Fruit fly (Drosophila melanogaster) whole organism, embryonic: Measurements from ENCODE around the gene CG1575.
A peak's percentile ranks its signal among the peaks of the same experiment; 100 is the strongest.

ENCODE experiments used
- Antp ChIP-seq: fragments of 200-800 bp; sonication (Bioruptor generic); optimal IDR thresholded peaks from 3 replicates; lab custom pipeline; 2016; ENCODE audit warnings: missing biosample characterization, missing genetic modification characterization
- B-H1 ChIP-seq: fragments of 200-800 bp; sonication (Bioruptor generic); IDR thresholded peaks from 3 replicates; pipeline ENCODE4 v1.3.6; 2022; ENCODE audit warnings: missing biosample characterization, missing genetic modification characterization
- Blimp-1 ChIP-seq: fragments of 200-800 bp; sonication (Bioruptor generic); optimal IDR thresholded peaks from 3 replicates; lab custom pipeline; 2018; ENCODE audit warnings: missing biosample characterization, missing genetic modification characterization, mild to moderate bottlenecking, moderate library complexity, missing genetic modification reagents
- C15 ChIP-seq: fragments of 200-800 bp; sonication (Bioruptor generic); IDR thresholded peaks from 3 replicates; pipeline ENCODE4 v1.3.6; 2022; ENCODE audit warnings: missing biosample characterization, missing genetic modification characterization
- CG10366 ChIP-seq: fragments of 200-800 bp; sonication (Bioruptor generic); IDR thresholded peaks from 2 replicates; pipeline ENCODE4 v1.3.6; 2022; ENCODE audit warnings: missing biosample characterization, missing genetic modification characterization
- CG12071 ChIP-seq: fragments of 200-800 bp; sonication (Bioruptor generic); optimal IDR thresholded peaks from 3 replicates; lab custom pipeline; 2018; ENCODE audit warnings: missing biosample characterization, mild to moderate bottlenecking, missing genetic modification characterization
- CG1233 ChIP-seq: fragments of 200-800 bp; sonication (Bioruptor generic); optimal IDR thresholded peaks from 4 replicates; lab custom pipeline; 2018; ENCODE audit warnings: missing biosample characterization, mild to moderate bottlenecking, missing genetic modification characterization
- CG12391 ChIP-seq: fragments of 200-800 bp; sonication (Bioruptor generic); optimal IDR thresholded peaks from 3 replicates; lab custom pipeline; 2018; ENCODE audit warnings: missing biosample characterization, mild to moderate bottlenecking, missing genetic modification characterization, moderate library complexity
- CG13287 ChIP-seq: fragments of 200-800 bp; sonication (Bioruptor generic); IDR thresholded peaks from 2 replicates; pipeline ENCODE4 v1.3.6; 2022; ENCODE audit warnings: missing biosample characterization, missing genetic modification characterization; ENCODE audit not compliant: partially characterized antibody
- CG13894 ChIP-seq: fragments of 200-800 bp; sonication (Bioruptor generic); optimal IDR thresholded peaks from 3 replicates; lab custom pipeline; 2018; ENCODE audit warnings: missing biosample characterization, mild to moderate bottlenecking, missing genetic modification characterization, moderate library complexity
- CG1602 ChIP-seq: fragments of 200-800 bp; sonication (Bioruptor generic); optimal IDR thresholded peaks from 3 replicates; lab custom pipeline; 2016; ENCODE audit warnings: missing biosample characterization, missing genetic modification characterization
- CG17328 ChIP-seq: fragments of 200-800 bp; sonication (Bioruptor generic); IDR thresholded peaks from 2 replicates; pipeline ENCODE4 v1.3.6; 2022; ENCODE audit warnings: missing biosample characterization, missing genetic modification characterization
- CG17912 ChIP-seq: fragments of 200-800 bp; sonication (Bioruptor generic); optimal IDR thresholded peaks from 2 replicates; lab custom pipeline; 2018; ENCODE audit warnings: missing biosample characterization, mild to moderate bottlenecking, missing genetic modification characterization
- CG18262 ChIP-seq: fragments of 200-800 bp; optimal IDR thresholded peaks from 3 replicates; lab custom pipeline; 2019; ENCODE audit warnings: missing biosample characterization, mild to moderate bottlenecking, missing genetic modification characterization, moderate library complexity
- CG30403 ChIP-seq: fragments of 200-800 bp; sonication (Bioruptor generic); optimal IDR thresholded peaks from 3 replicates; lab custom pipeline; 2016; ENCODE audit warnings: missing biosample characterization, missing genetic modification characterization
- CG31224 ChIP-seq: fragments of 200-800 bp; sonication (Bioruptor generic); IDR thresholded peaks from 2 replicates; pipeline ENCODE4 v1.3.6; 2022; ENCODE audit warnings: missing biosample characterization, missing genetic modification characterization
- CG33557 ChIP-seq: fragments of 200-800 bp; sonication (Bioruptor generic); optimal IDR thresholded peaks from 2 replicates; lab custom pipeline; 2019; ENCODE audit warnings: missing biosample characterization, mild to moderate bottlenecking, missing genetic modification characterization, moderate library complexity
- CG4404 ChIP-seq: fragments of 200-800 bp; sonication (Bioruptor generic); IDR thresholded peaks from 2 replicates; pipeline ENCODE4 v1.3.6; 2022; ENCODE audit warnings: missing biosample characterization, missing genetic modification characterization
- CG4854 ChIP-seq: fragments of 200-800 bp; sonication (Bioruptor generic); optimal IDR thresholded peaks from 2 replicates; lab custom pipeline; 2016; ENCODE audit warnings: missing biosample characterization, missing genetic modification characterization, inconsistent platforms
- CG8290 ChIP-seq, 3 experiments: fragments of 200-800 bp; sonication (Bioruptor generic); optimal IDR thresholded peaks; 2 replicates each; lab custom pipeline; 2016 to 2019; ENCODE audit warnings: missing biosample characterization in 3 of 3, missing genetic modification characterization in 3 of 3, mild to moderate bottlenecking in 2 of 3, moderate library complexity in 1 of 3
- CG8765 ChIP-seq: fragments of 200-800 bp; sonication (Bioruptor generic); IDR thresholded peaks from 2 replicates; pipeline ENCODE4 v1.3.6; 2022; ENCODE audit warnings: missing biosample characterization, missing genetic modification characterization
- CG9797 ChIP-seq: fragments of 200-800 bp; sonication (Bioruptor generic); optimal IDR thresholded peaks from 3 replicates; lab custom pipeline; 2018; ENCODE audit warnings: missing biosample characterization, mild to moderate bottlenecking, missing genetic modification characterization
- CG9932 ChIP-seq: fragments of 200-800 bp; sonication (Bioruptor generic); IDR thresholded peaks from 2 replicates; pipeline ENCODE4 v1.3.6; 2022; ENCODE audit warnings: missing biosample characterization, missing genetic modification characterization
- D ChIP-seq, 2 experiments: fragments of 200-800 bp in 1 of 2; fragments of >200 bp in 1 of 2; sonication (Bioruptor generic) in 1 of 2; optimal IDR thresholded peaks; 2 replicates in 1 of 2; 3 replicates in 1 of 2; lab custom pipeline; 2017; ENCODE audit warnings: mild to moderate bottlenecking in 1 of 2, missing biosample characterization in 1 of 2, missing genetic modification characterization in 1 of 2, missing genetic modification reagents in 1 of 2
- Dbx ChIP-seq: fragments of 200-800 bp; sonication (Bioruptor generic); IDR thresholded peaks from 3 replicates; pipeline ENCODE4 v1.3.6; 2022; ENCODE audit warnings: missing biosample characterization, missing genetic modification characterization
- Dek ChIP-seq: fragments of 200-800 bp; sonication (Bioruptor generic); optimal IDR thresholded peaks from 3 replicates; lab custom pipeline; 2019; ENCODE audit warnings: missing biosample characterization, mild to moderate bottlenecking, missing genetic modification characterization, moderate library complexity
- Fer1 ChIP-seq: fragments of 200-800 bp; sonication (Bioruptor generic); optimal IDR thresholded peaks from 2 replicates; lab custom pipeline; 2017; ENCODE audit warnings: missing biosample characterization, mild to moderate bottlenecking, missing genetic modification characterization
- HLH4C ChIP-seq: fragments of 200-800 bp; sonication (Bioruptor generic); IDR thresholded peaks from 3 replicates; pipeline ENCODE4 v1.3.6; 2022; ENCODE audit warnings: missing biosample characterization, missing genetic modification characterization; ENCODE audit not compliant: partially characterized antibody
- MTF-1 ChIP-seq: fragments of 200-800 bp; sonication (Bioruptor generic); optimal IDR thresholded peaks from 2 replicates; lab custom pipeline; 2018; ENCODE audit warnings: missing biosample characterization, mild to moderate bottlenecking, missing genetic modification characterization, borderline replicate concordance
- Med ChIP-seq: fragments of 200-800 bp; sonication (Bioruptor generic); peaks from one replicate; lab custom pipeline; 2016; ENCODE audit warnings: missing biosample characterization, missing genetic modification characterization, mild to moderate bottlenecking, inconsistent platforms, moderate library complexity
- Neu2 ChIP-seq: fragments of 200-800 bp; sonication (Bioruptor generic); optimal IDR thresholded peaks from 3 replicates; lab custom pipeline; 2016; ENCODE audit warnings: missing biosample characterization, missing genetic modification characterization, borderline replicate concordance
- ab ChIP-seq: fragments of 200-800 bp; sonication (Bioruptor generic); optimal IDR thresholded peaks from 2 replicates; lab custom pipeline; 2016; ENCODE audit warnings: missing biosample characterization, missing genetic modification characterization
- az2 ChIP-seq: fragments of 200-800 bp; sonication (Bioruptor generic); optimal IDR thresholded peaks from 3 replicates; lab custom pipeline; 2016; ENCODE audit warnings: missing biosample characterization, missing genetic modification characterization
- bsh ChIP-seq, 2 experiments: fragments of 200-800 bp; sonication (Bioruptor generic); optimal IDR thresholded peaks; 2 replicates each; lab custom pipeline; 2017 to 2018; ENCODE audit warnings: mild to moderate bottlenecking in 2 of 2, missing biosample characterization in 2 of 2, missing genetic modification characterization in 2 of 2, moderate library complexity in 1 of 2
- crc ChIP-seq: fragments of 200-800 bp; sonication (Bioruptor generic); optimal IDR thresholded peaks from 2 replicates; lab custom pipeline; 2016; ENCODE audit warnings: missing biosample characterization, missing genetic modification characterization
- dati ChIP-seq: fragments of 200-800 bp; sonication (Bioruptor generic); IDR thresholded peaks from 2 replicates; pipeline ENCODE4 v1.3.6; 2022; ENCODE audit warnings: missing biosample characterization, missing genetic modification characterization
- fd3F ChIP-seq: fragments of 200-800 bp; sonication (Bioruptor generic); optimal IDR thresholded peaks from 2 replicates; lab custom pipeline; 2018; ENCODE audit warnings: missing biosample characterization, mild to moderate bottlenecking, missing genetic modification characterization, moderate library complexity
- grau ChIP-seq: fragments of 200-800 bp; optimal IDR thresholded peaks from 3 replicates; lab custom pipeline; 2019; ENCODE audit warnings: missing biosample characterization, mild to moderate bottlenecking, missing genetic modification characterization, moderate library complexity
- jumu ChIP-seq: fragments of 200-800 bp; sonication (Bioruptor generic); optimal IDR thresholded peaks from 3 replicates; lab custom pipeline; 2016; ENCODE audit warnings: missing biosample characterization, missing genetic modification characterization
- klu ChIP-seq: fragments of 200-800 bp; sonication (Bioruptor generic); IDR thresholded peaks from 2 replicates; pipeline ENCODE4 v1.3.6; 2022; ENCODE audit warnings: missing biosample characterization, missing genetic modification characterization
- lilli ChIP-seq: fragments of 200-800 bp; sonication (Bioruptor generic); optimal IDR thresholded peaks from 3 replicates; lab custom pipeline; 2016; ENCODE audit warnings: missing biosample characterization, missing genetic modification characterization
- lov ChIP-seq, 2 experiments: fragments of 200-800 bp in 1 of 2; fragments of >200 bp in 1 of 2; sonication (Bioruptor generic) in 1 of 2; IDR thresholded peaks in 1 of 2; optimal IDR thresholded peaks in 1 of 2; 2 replicates in 1 of 2; 3 replicates in 1 of 2; pipeline versions ENCODE4 v1.3.6 to Lab custom; 2017 to 2022; ENCODE audit warnings: missing biosample characterization in 1 of 2, missing genetic modification characterization in 1 of 2
- phol ChIP-seq: fragments of 200-800 bp; sonication (Bioruptor generic); optimal IDR thresholded peaks from 3 replicates; lab custom pipeline; 2018; ENCODE audit warnings: missing biosample characterization, mild to moderate bottlenecking, missing genetic modification characterization, moderate library complexity
- ranshi ChIP-seq: fragments of 200-800 bp; sonication (Bioruptor generic); IDR thresholded peaks from 2 replicates; pipeline ENCODE4 v1.3.6; 2022; ENCODE audit warnings: missing biosample characterization, missing genetic modification characterization
- sima ChIP-seq: fragments of 200-800 bp; sonication (Bioruptor generic); optimal IDR thresholded peaks from 2 replicates; lab custom pipeline; 2016; ENCODE audit warnings: missing biosample characterization, missing genetic modification characterization
- so ChIP-seq: fragments of 200-800 bp; sonication (Bioruptor generic); IDR thresholded peaks from 3 replicates; pipeline ENCODE4 v1.3.6; 2022; ENCODE audit warnings: missing biosample characterization, missing genetic modification characterization
- tio ChIP-seq: fragments of 200-800 bp; sonication (Bioruptor generic); optimal IDR thresholded peaks from 2 replicates; lab custom pipeline; 2017; ENCODE audit warnings: missing biosample characterization, missing genetic modification characterization, inconsistent platforms
- trem ChIP-seq: fragments of 200-800 bp; optimal IDR thresholded peaks from 3 replicates; lab custom pipeline; 2019; ENCODE audit warnings: missing biosample characterization, mild to moderate bottlenecking, missing genetic modification characterization, moderate library complexity
- ttk ChIP-seq: fragments of 200-800 bp; sonication (Bioruptor generic); IDR thresholded peaks from 2 replicates; pipeline ENCODE4 v2.1.2; 2022; ENCODE audit warnings: missing biosample characterization, missing genetic modification characterization
- tx ChIP-seq: fragments of 200-800 bp; sonication (Bioruptor generic); optimal IDR thresholded peaks from 2 replicates; lab custom pipeline; 2016; ENCODE audit warnings: missing biosample characterization, missing genetic modification characterization

The CG1575 gene

dm6 chrX:8122834-8123233 is 6.0 kb downstream of the CG1575 start (continued):
- TF ChIP-seq CG8290 (GFP tag; optimal IDR thresholded peaks at IDR 0.05; lab: Kevin White, UChicago): no peak
- no peak for TF ChIP-seq CG8290 (tag; optimal IDR thresholded peaks at IDR 0.05; lab: Kevin White, UChicago)
- no peak for TF ChIP-seq tx (GFP tag; lab: Kevin White, UChicago)
- peak; percentile 29 for TF ChIP-seq Med (GFP tag; lab: Kevin White, UChicago)
- TF ChIP-seq dati: no peak
- TF ChIP-seq D (optimal IDR thresholded peaks at IDR 0.05; lab: Kevin White, UChicago): no peak
- TF ChIP-seq D (GFP tag; optimal IDR thresholded peaks at IDR 0.05; lab: Kevin White, UChicago): peak; percentile 28
- peak in 1 of 2 experiments; percentile 51 for TF ChIP-seq bsh (GFP tag; optimal IDR thresholded peaks at IDR 0.05; lab: Kevin White, UChicago)
- peak; percentile 15 for TF ChIP-seq CG30403 (GFP tag; lab: Kevin White, UChicago)
- TF ChIP-seq phol (tag; lab: Kevin White, UChicago): peak; percentile 53
- TF ChIP-seq klu: no peak
- TF ChIP-seq az2 (GFP tag; lab: Kevin White, UChicago): peak; percentile 2
- no peak for TF ChIP-seq Dbx
- TF ChIP-seq Blimp-1 (GFP tag; lab: Kevin White, UChicago): peak; percentile 83
- TF ChIP-seq CG17912 (GFP tag; lab: Kevin White, UChicago): no peak
- no peak for TF ChIP-seq so (GFP tag; lab: Robert Waterston, UW)
- no peak for TF ChIP-seq ttk (GFP tag; lab: Robert Waterston, UW)
- TF ChIP-seq fd3F: no peak
- no peak for TF ChIP-seq grau (tag; lab: Kevin White, UChicago)
- TF ChIP-seq Neu2 (GFP tag; lab: Kevin White, UChicago): no peak
- TF ChIP-seq CG9932 (GFP tag; lab: Robert Waterston, UW): no peak
- TF ChIP-seq jumu (GFP tag; lab: Kevin White, UChicago): no peak
- no peak for TF ChIP-seq Fer1 (GFP tag; lab: Kevin White, UChicago)
- TF ChIP-seq CG13287 (GFP tag; lab: Robert Waterston, UW): no peak
- TF ChIP-seq CG8765: no peak
- no peak for TF ChIP-seq sima
- no peak for TF ChIP-seq tio (GFP tag; lab: Kevin White, UChicago)
- peak; percentile 11 for TF ChIP-seq trem
- peak; percentile 2 for TF ChIP-seq CG33557
- TF ChIP-seq CG1602 (GFP tag; lab: Kevin White, UChicago): no peak
- TF ChIP-seq HLH4C (GFP tag; lab: Robert Waterston, UW): no peak
- no peak for TF ChIP-seq crc (GFP tag; lab: Kevin White, UChicago)
- TF ChIP-seq CG9797 (GFP tag; lab: Kevin White, UChicago): no peak
- no peak for TF ChIP-seq CG31224 (GFP tag; lab: Robert Waterston, UW)
- TF ChIP-seq lov (optimal IDR thresholded peaks at IDR 0.05; lab: Kevin White, UChicago): no peak
- TF ChIP-seq lov (GFP tag; IDR thresholded peaks at IDR 0.05; lab: Robert Waterston, UW): no peak
- TF ChIP-seq CG18262 (tag; lab: Kevin White, UChicago): peak; percentile 56
- no peak for TF ChIP-seq C15
- TF ChIP-seq CG12391: peak; percentile 0
- no peak for TF ChIP-seq CG4854
- no peak for TF ChIP-seq ranshi (GFP tag; lab: Robert Waterston, UW)
- no peak for TF ChIP-seq CG13894
- TF ChIP-seq CG17328 (GFP tag; lab: Robert Waterston, UW): no peak
- no peak for TF ChIP-seq B-H1
- no peak for TF ChIP-seq Antp (GFP tag; lab: Kevin White, UChicago)
- TF ChIP-seq CG10366 (GFP tag; lab: Robert Waterston, UW): no peak
- no peak for TF ChIP-seq CG1233
- TF ChIP-seq lilli (GFP tag; lab: Kevin White, UChicago): no peak
- no peak for TF ChIP-seq CG4404 (GFP tag; lab: Robert Waterston, UW)
- no peak for TF ChIP-seq MTF-1
- TF ChIP-seq Dek (tag; lab: Kevin White, UChicago): no peak
- no peak for TF ChIP-seq CG12071
- TF ChIP-seq ab (GFP tag; lab: Kevin White, UChicago): no peak
